Worm (Caenorhabditis elegans): ENCODE results near the gene F10E7.9.

- TF ChIP-seq M03D4.4 (tag; optimal IDR thresholded peaks at IDR 0.05) = no peak
- no peak for TF ChIP-seq unc-62 (GFP tag; optimal IDR thresholded peaks at IDR 0.05)
- no peak for TF ChIP-seq ztf-11 (tag; optimal IDR thresholded peaks at IDR 0.05)
- TF ChIP-seq lin-13 (tag; optimal IDR thresholded peaks at IDR 0.05) = no peak
- no peak for TF ChIP-seq lsy-2 (tag; optimal IDR thresholded peaks at IDR 0.05)
- TF ChIP-seq cnd-1 (tag; optimal IDR thresholded peaks at IDR 0.05) = no peak
- no peak for TF ChIP-seq mep-1 (tag; optimal IDR thresholded peaks at IDR 0.05)
- no peak for TF ChIP-seq unc-39 (tag; optimal IDR thresholded peaks at IDR 0.05)
- TF ChIP-seq nhr-237 (tag; optimal IDR thresholded peaks at IDR 0.05) = no peak
- no peak for TF ChIP-seq snpc-4 (tag; optimal IDR thresholded peaks at IDR 0.05)
Measured at ce11 chrII:7119525-7119924, 9.7 kb upstream of the F10E7.9 start.

All from whole organism, mixed stage, embryonic.